Worm (Caenorhabditis elegans) whole organism, young adult: Measurements from ENCODE around the gene Y69H2.15.

Source experiments
- B0019.2 ChIP-seq: fragments of 200-800 bp; sonication (Bioruptor generic); conservative IDR thresholded peaks from 2 replicates; pipeline ENCODE4 v1.3.6; 2022; ENCODE audit warnings: missing genetic modification reagents, missing genetic modification characterization, missing compliant biosample characterization
- F10E7.11 ChIP-seq: sonication (generic microtip); optimal IDR thresholded peaks from 2 replicates; lab custom pipeline; 2017; ENCODE audit warnings: mild to moderate bottlenecking, missing genetic modification characterization, moderate library complexity, missing compliant biosample characterization
- F23B12.7 ChIP-seq: sonication (generic microtip); optimal IDR thresholded peaks from 2 replicates; lab custom pipeline; 2017; ENCODE audit warnings: missing genetic modification characterization, mild to moderate bottlenecking, missing compliant biosample characterization, antibody characterized with exemption, moderate library complexity; ENCODE audit not compliant: insufficient read depth
- F37B4.10 ChIP-seq: fragments of 200-800 bp; sonication (Bioruptor generic); IDR thresholded peaks from 2 replicates; pipeline ENCODE4 v1.3.6; 2022; ENCODE audit warnings: missing genetic modification characterization, missing compliant biosample characterization
- F55B11.4 ChIP-seq: sonication (generic microtip); optimal IDR thresholded peaks from 2 replicates; lab custom pipeline; 2016; ENCODE audit warnings: missing compliant biosample characterization, missing genetic modification characterization, borderline replicate concordance; ENCODE audit not compliant: insufficient read depth
- T26A5.8 ChIP-seq: sonication (generic microtip); optimal IDR thresholded peaks from 2 replicates; lab custom pipeline; 2016; ENCODE audit warnings: missing genetic modification characterization, missing compliant biosample characterization
- Y53G8AR.9 ChIP-seq: fragments of 200-800 bp; sonication (Bioruptor generic); conservative IDR thresholded peaks from 2 replicates; pipeline ENCODE4 v1.3.6; 2022; ENCODE audit warnings: missing genetic modification reagents, missing genetic modification characterization, missing compliant biosample characterization
- atf-7 ChIP-seq: sonication (generic microtip); optimal IDR thresholded peaks from 2 replicates; lab custom pipeline; 2017; ENCODE audit warnings: mild to moderate bottlenecking, missing genetic modification characterization, missing compliant biosample characterization
- athp-1 ChIP-seq: sonication (generic microtip); optimal IDR thresholded peaks from 2 replicates; lab custom pipeline; 2017; ENCODE audit warnings: mild to moderate bottlenecking, missing genetic modification characterization, missing compliant biosample characterization
- ccch-3 ChIP-seq: fragments of 200-800 bp; sonication (Bioruptor generic); optimal IDR thresholded peaks from 2 replicates; lab custom pipeline; 2018; ENCODE audit warnings: mild to moderate bottlenecking, missing genetic modification characterization, missing compliant biosample characterization
- cebp-1 ChIP-seq, 2 experiments: fragments of 200-800 bp in 1 of 2; sonication (Bioruptor generic) in 1 of 2; sonication (generic microtip) in 1 of 2; IDR thresholded peaks in 1 of 2; optimal IDR thresholded peaks in 1 of 2; 2 replicates each; pipeline versions ENCODE4 v1.3.6 to Lab custom; 2017 to 2022; ENCODE audit warnings: missing compliant biosample characterization in 2 of 2, missing genetic modification characterization in 2 of 2, mild to moderate bottlenecking in 1 of 2, missing genetic modification reagents in 1 of 2, moderate library complexity in 1 of 2
- die-1 ChIP-seq: sonication (generic microtip); optimal IDR thresholded peaks from 2 replicates; lab custom pipeline; 2016; ENCODE audit warnings: missing genotype, mild to moderate bottlenecking, missing genetic modification characterization, missing compliant biosample characterization
- dox-1 ChIP-seq: fragments of 200-800 bp; sonication (Bioruptor generic); IDR thresholded peaks from 2 replicates; pipeline ENCODE4 v1.3.6; 2022; ENCODE audit warnings: missing genetic modification reagents, missing genetic modification characterization, missing compliant biosample characterization
- dpff-1 ChIP-seq: sonication (generic microtip); optimal IDR thresholded peaks from 2 replicates; lab custom pipeline; 2017; ENCODE audit warnings: mild to moderate bottlenecking, missing genetic modification characterization, missing compliant biosample characterization
- egl-44 ChIP-seq: fragments of 200-800 bp; sonication (Bioruptor generic); IDR thresholded peaks from 2 replicates; pipeline ENCODE4 v1.3.6; 2022; ENCODE audit warnings: missing genetic modification reagents, missing genetic modification characterization, missing compliant biosample characterization
- fkh-3 ChIP-seq: sonication (generic microtip); optimal IDR thresholded peaks from 2 replicates; lab custom pipeline; 2016; ENCODE audit warnings: mild to moderate bottlenecking, missing genetic modification characterization, missing compliant biosample characterization
- gei-17 ChIP-seq: fragments of 200-800 bp; sonication (Bioruptor generic); optimal IDR thresholded peaks from 2 replicates; lab custom pipeline; 2018; ENCODE audit warnings: mild to moderate bottlenecking, missing genetic modification characterization, missing compliant biosample characterization
- him-1 ChIP-seq: sonication (generic microtip); optimal IDR thresholded peaks from 2 replicates; lab custom pipeline; 2016; ENCODE audit warnings: missing genotype, missing genetic modification reagents, missing genetic modification characterization, missing compliant biosample characterization
- hmg-1.2 ChIP-seq: fragments of 200-800 bp; sonication (Bioruptor generic); IDR thresholded peaks from 2 replicates; pipeline ENCODE4 v1.3.6; 2022; ENCODE audit warnings: missing genetic modification reagents, missing genetic modification characterization, missing compliant biosample characterization
- hrde-1 ChIP-seq: sonication (generic microtip); optimal IDR thresholded peaks from 2 replicates; lab custom pipeline; 2016; ENCODE audit warnings: missing genetic modification characterization, mild to moderate bottlenecking, missing compliant biosample characterization, moderate library complexity, missing genotype, missing genetic modification reagents, borderline replicate concordance
- lag-1 ChIP-seq: fragments of 200-800 bp; sonication (Bioruptor generic); IDR thresholded peaks from 2 replicates; pipeline ENCODE4 v1.3.6; 2022; ENCODE audit warnings: missing genetic modification reagents, missing genetic modification characterization, missing compliant biosample characterization
- lsl-1 ChIP-seq: fragments of 200-800 bp; sonication (Bioruptor generic); optimal IDR thresholded peaks from 2 replicates; lab custom pipeline; 2018; ENCODE audit warnings: mild to moderate bottlenecking, missing genetic modification characterization, moderate library complexity, missing compliant biosample characterization
- mel-28 ChIP-seq: sonication (generic microtip); optimal IDR thresholded peaks from 2 replicates; lab custom pipeline; 2016; ENCODE audit warnings: borderline replicate concordance, mild to moderate bottlenecking, missing genetic modification characterization, missing compliant biosample characterization
- mes-4 ChIP-seq: sonication (generic microtip); optimal IDR thresholded peaks from 2 replicates; lab custom pipeline; 2016; ENCODE audit warnings: missing genotype, missing genetic modification characterization, missing compliant biosample characterization
- mxl-1 ChIP-seq: sonication (generic microtip); optimal IDR thresholded peaks from 2 replicates; lab custom pipeline; 2016; ENCODE audit warnings: missing genetic modification characterization, missing compliant biosample characterization
- nfyb-1 ChIP-seq: fragments of 200-800 bp; sonication (Bioruptor generic); IDR thresholded peaks from 2 replicates; pipeline ENCODE4 v1.3.6; 2022; ENCODE audit warnings: missing genetic modification reagents, missing genetic modification characterization, missing compliant biosample characterization
- pha-4 ChIP-seq: fragments of 150-350 bp; sonication (generic microtip); optimal IDR thresholded peaks from 2 replicates; lab custom pipeline; 2014; ENCODE audit warnings: missing biosample characterization, missing genetic modification reagents, missing genetic modification characterization
- sea-2 ChIP-seq: fragments of 200-800 bp; sonication (Bioruptor generic); IDR thresholded peaks from 2 replicates; pipeline ENCODE4 v1.3.6; 2022; ENCODE audit warnings: missing genetic modification characterization, missing compliant biosample characterization
- snpc-3.4 ChIP-seq: sonication (generic microtip); optimal IDR thresholded peaks from 2 replicates; lab custom pipeline; 2017; ENCODE audit warnings: missing genetic modification characterization, mild to moderate bottlenecking, missing compliant biosample characterization, antibody characterized with exemption, moderate library complexity, missing genotype, missing genetic modification reagents
- snpc-4 ChIP-seq, 5 experiments: fragments of 150-350 bp in 1 of 5; sonication (generic microtip) in 4 of 5; optimal IDR thresholded peaks; 2 replicates each; lab custom pipeline; 2014 to 2018; ENCODE audit warnings: missing genetic modification characterization in 5 of 5, missing biosample characterization in 3 of 5, antibody characterized with exemption in 2 of 5, mild to moderate bottlenecking in 2 of 5, missing compliant biosample characterization in 2 of 5, missing genotype in 2 of 5, moderate library complexity in 2 of 5, missing genetic modification reagents in 1 of 5
- tbp1 ChIP-seq: fragments of 200-800 bp; sonication (Bioruptor generic); optimal IDR thresholded peaks from 2 replicates; lab custom pipeline; 2018; ENCODE audit warnings: mild to moderate bottlenecking, missing genetic modification characterization, missing compliant biosample characterization
- tlf-1 ChIP-seq: fragments of 200-800 bp; sonication (Bioruptor generic); optimal IDR thresholded peaks from 2 replicates; lab custom pipeline; 2018; ENCODE audit warnings: mild to moderate bottlenecking, missing genetic modification characterization, missing compliant biosample characterization
- unc-130 ChIP-seq: sonication (generic microtip); optimal IDR thresholded peaks from 2 replicates; lab custom pipeline; 2016; ENCODE audit warnings: missing genetic modification reagents, missing genetic modification characterization, missing compliant biosample characterization
- unc-62 ChIP-seq: fragments of 150-350 bp; optimal IDR thresholded peaks from 2 replicates; lab custom pipeline; 2014; ENCODE audit warnings: missing biosample characterization, missing genetic modification reagents, missing genetic modification characterization
- zim-3 ChIP-seq: sonication (generic microtip); optimal IDR thresholded peaks from 2 replicates; lab custom pipeline; 2017; ENCODE audit warnings: mild to moderate bottlenecking, missing genetic modification characterization, moderate library complexity, missing compliant biosample characterization
- ztf-18 ChIP-seq: sonication (generic microtip); optimal IDR thresholded peaks from 2 replicates; lab custom pipeline; 2016; ENCODE audit warnings: missing genotype, mild to moderate bottlenecking, missing genetic modification characterization, missing compliant biosample characterization

Y69H2.15 gene

DNA sequence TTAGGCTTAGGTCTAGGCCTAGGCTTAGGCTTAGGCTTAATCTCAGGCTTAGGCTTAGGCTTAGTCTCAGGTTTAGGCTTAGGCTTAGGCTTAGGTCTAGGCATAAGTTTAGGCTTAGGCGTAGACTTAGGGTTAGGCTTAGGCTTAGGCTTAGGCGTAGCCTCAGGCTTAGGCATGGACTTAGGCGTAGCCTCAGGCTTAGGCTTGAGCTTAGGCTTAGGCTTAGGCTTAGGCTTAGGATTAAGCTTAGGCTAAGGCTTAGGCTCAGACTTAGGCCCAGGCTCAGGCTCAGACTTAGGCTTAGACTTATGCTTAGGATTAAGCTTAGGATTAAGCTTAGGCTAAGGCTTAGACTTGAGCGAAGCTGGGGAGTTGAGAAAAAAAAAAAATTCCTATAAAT, 13.5 kb downstream of the Y69H2.15 start:
- TF ChIP-seq F10E7.11 (no peak), B0019.2 (GFP tag; lab: Robert Waterston, UW) (no peak), dpff-1 (no peak), F23B12.7 (tag; lab: Kevin White, UChicago) (no peak), T26A5.8 (tag; lab: Kevin White, UChicago) (no peak), die-1 (tag; lab: Kevin White, UChicago) (no peak), tlf-1 (GFP tag; lab: Kevin White, UChicago) (no peak), athp-1 (tag; lab: Kevin White, UChicago) (no peak), zim-3 (no peak)
- TF ChIP-seq, all 124 proteins: peak for 0

ce11 chrV:18605510-18605909, 21.2 kb downstream of the Y69H2.15 start:
- no peak for TF ChIP-seq unc-130 (GFP tag; lab: Kevin White, UChicago)
- no peak for TF ChIP-seq cebp-1 (GFP tag; IDR thresholded peaks at IDR 0.05; lab: Robert Waterston, UW)
- no peak for TF ChIP-seq cebp-1 (tag; optimal IDR thresholded peaks at IDR 0.05; lab: Kevin White, UChicago)
- TF ChIP-seq hrde-1, result no peak

ce11 chrV:18597779-18598178, 28.9 kb downstream of the Y69H2.15 start:
- no peak for TF ChIP-seq unc-130 (GFP tag; lab: Kevin White, UChicago)
- TF ChIP-seq sea-2 (GFP tag; lab: Robert Waterston, UW), result no peak
- TF ChIP-seq pha-4, result no peak
- no peak for TF ChIP-seq F55B11.4 (tag; lab: Kevin White, UChicago)
- no peak for TF ChIP-seq mes-4 (tag; lab: Kevin White, UChicago)
- TF ChIP-seq F37B4.10 (GFP tag; lab: Robert Waterston, UW), result no peak
- TF ChIP-seq unc-62 (GFP tag; lab: Kevin White, UChicago), result no peak
- TF ChIP-seq him-1 (tag; lab: Kevin White, UChicago), result no peak
- no peak for TF ChIP-seq mxl-1 (tag; lab: Kevin White, UChicago)
- TF ChIP-seq gei-17 (GFP tag; lab: Kevin White, UChicago), result no peak
- TF ChIP-seq lag-1 (GFP tag; lab: Robert Waterston, UW), result no peak
- no peak for TF ChIP-seq ccch-3 (GFP tag; lab: Kevin White, UChicago)
- no peak for TF ChIP-seq egl-44 (GFP tag; lab: Robert Waterston, UW)
- TF ChIP-seq snpc-4 (GFP tag; optimal IDR thresholded peaks at IDR 0.05; lab: Kevin White, UChicago), result no peak
- no peak for TF ChIP-seq snpc-4 (tag; optimal IDR thresholded peaks at IDR 0.05; lab: Kevin White, UChicago)

ce11 chrV:18596240-18596639, 30.4 kb downstream of the Y69H2.15 start:
- no peak for TF ChIP-seq cebp-1 (GFP tag; IDR thresholded peaks at IDR 0.05; lab: Robert Waterston, UW)
- no peak for TF ChIP-seq cebp-1 (tag; optimal IDR thresholded peaks at IDR 0.05; lab: Kevin White, UChicago)
- no peak for TF ChIP-seq tbp1
- TF ChIP-seq fkh-3, result no peak
- no peak for TF ChIP-seq F37B4.10 (GFP tag; lab: Robert Waterston, UW)
- no peak for TF ChIP-seq Y53G8AR.9 (GFP tag; lab: Robert Waterston, UW)
- no peak for TF ChIP-seq mel-28
- TF ChIP-seq hmg-1.2, result no peak
- TF ChIP-seq snpc-3.4 (tag; lab: Kevin White, UChicago), result no peak
- no peak for TF ChIP-seq atf-7 (tag; lab: Kevin White, UChicago)
- TF ChIP-seq lsl-1 (GFP tag; lab: Kevin White, UChicago), result no peak
- TF ChIP-seq dox-1 (GFP tag; lab: Robert Waterston, UW), result no peak
- no peak for TF ChIP-seq nfyb-1 (GFP tag; lab: Robert Waterston, UW)
- no peak for TF ChIP-seq ztf-18 (tag; lab: Kevin White, UChicago)
- TF ChIP-seq, all 124 proteins: peak for 0
